Worm (Caenorhabditis elegans): ENCODE measurements around the gene daf-10.

daf-10 gene

DNA sequence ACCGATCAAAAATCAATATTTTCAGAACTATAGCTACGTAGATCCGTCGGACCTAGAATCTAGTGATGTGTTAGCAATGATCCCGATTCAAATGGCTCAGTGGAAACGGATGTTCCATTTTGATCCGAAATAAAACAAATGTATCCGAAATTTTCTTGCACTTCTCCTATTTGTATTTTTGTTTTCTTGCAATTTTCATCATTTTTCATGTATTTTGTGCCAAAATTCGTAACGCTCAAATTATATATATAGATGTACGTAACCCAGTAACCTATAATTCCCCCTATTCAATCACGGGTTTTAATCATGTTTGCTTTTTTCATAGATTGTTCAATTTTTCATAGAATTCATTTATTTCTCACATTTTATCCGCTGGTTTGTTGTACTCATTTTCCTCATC is 47.1 kb downstream of the daf-10 start, which contains the start of gene gldi-10:
TSS of gene gldi-10 (plus strand) at position 301 of the 400 bp plus-strand sequence.
- TF ChIP-seq flt-1 (GFP tag; IDR thresholded peaks at IDR 0.05) (no peak), cog-1 (tag; optimal IDR thresholded peaks at IDR 0.05) (no peak), ztf-29 (GFP tag; IDR thresholded peaks at IDR 0.05) (no peak), ref-1 (GFP tag; conservative IDR thresholded peaks at IDR 0.05) (no peak), ztf-23 (GFP tag; IDR thresholded peaks at IDR 0.05) (no peak), klf-2 (GFP tag; conservative IDR thresholded peaks at IDR 0.05) (no peak), tab-1 (GFP tag; IDR thresholded peaks at IDR 0.05) (no peak)

DNA sequence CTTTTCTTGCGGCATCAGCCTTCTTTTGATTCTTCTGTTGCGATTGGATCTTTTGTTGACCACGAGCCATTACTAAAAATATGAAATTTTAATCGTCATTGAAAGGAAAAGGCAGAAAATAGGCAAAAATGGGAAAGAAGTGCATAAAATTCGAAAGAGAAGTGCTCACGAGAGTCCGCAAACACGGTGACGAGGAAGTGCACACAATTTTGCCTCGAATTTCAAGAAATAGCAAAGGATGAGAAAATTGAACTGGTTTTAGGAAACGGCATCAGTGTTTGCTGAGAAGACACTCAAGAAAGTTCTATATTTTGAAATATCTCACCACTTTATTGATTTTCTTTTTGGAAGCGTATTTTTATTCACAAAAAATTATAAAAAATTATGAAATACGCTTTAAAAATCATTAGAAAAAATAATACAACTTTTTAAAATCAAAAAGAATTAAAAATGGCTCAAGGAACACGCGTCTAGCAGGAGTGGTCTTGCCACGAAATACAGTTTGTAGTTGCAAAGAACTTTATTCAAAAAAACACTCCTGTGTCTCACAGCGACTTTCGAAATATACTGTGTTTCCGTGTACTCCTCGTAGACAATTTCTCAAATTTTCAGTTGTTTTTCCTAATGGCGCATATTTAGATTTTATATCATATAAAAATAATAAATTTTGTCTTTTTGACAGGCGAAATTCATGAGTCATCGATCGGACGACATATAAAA is 49.7 kb downstream of the daf-10 start, which contains the start of the genes znf-706 and cpna-3:
TSS of gene znf-706 (minus strand) at position 72 of the 720 bp plus-strand sequence.
TSS of gene cpna-3 (plus strand) at position 683 of the 720 bp plus-strand sequence.
- TF ChIP-seq klf-2 (GFP tag; conservative IDR thresholded peaks at IDR 0.05), result no peak
- no peak for TF ChIP-seq ztf-23 (GFP tag; IDR thresholded peaks at IDR 0.05)
- no peak for TF ChIP-seq T22C8.4 (GFP tag; IDR thresholded peaks at IDR 0.05)
- no peak for TF ChIP-seq tab-1 (GFP tag; IDR thresholded peaks at IDR 0.05)
- no peak for TF ChIP-seq cog-1 (tag; optimal IDR thresholded peaks at IDR 0.05)
- no peak for TF ChIP-seq flt-1 (GFP tag; IDR thresholded peaks at IDR 0.05)
- no peak for TF ChIP-seq med-1 (GFP tag; optimal IDR thresholded peaks at IDR 0.05; ENCODE audit: insufficient read depth)
- TF ChIP-seq ztf-29 (GFP tag; IDR thresholded peaks at IDR 0.05), result no peak
- no peak for TF ChIP-seq ref-1 (GFP tag; conservative IDR thresholded peaks at IDR 0.05)

DNA sequence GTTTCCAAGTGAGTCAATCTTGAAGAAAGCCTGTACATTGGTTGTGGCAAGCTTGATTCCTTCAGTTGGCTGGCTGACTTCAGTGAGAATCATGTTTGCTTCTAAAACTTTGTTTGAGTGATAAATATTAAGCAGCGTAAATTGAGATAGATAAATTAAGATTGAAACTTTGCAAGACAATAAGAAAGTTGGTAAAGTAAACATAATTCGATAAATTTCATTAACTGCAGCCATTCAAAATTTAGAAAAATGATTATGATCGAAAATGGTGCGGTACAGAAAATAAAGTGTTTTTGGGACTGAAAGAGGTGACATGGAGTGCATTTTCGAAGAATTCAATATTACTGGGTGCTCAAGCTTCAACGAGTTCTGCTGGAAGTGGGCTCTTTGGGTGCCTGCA is 50.5 kb downstream of the daf-10 start, which contains the start of gene icln-1:
TSS of gene icln-1 (minus strand) at position 101 of the 400 bp plus-strand sequence.
- TF ChIP-seq ztf-29 (GFP tag; IDR thresholded peaks at IDR 0.05) (no peak), flt-1 (GFP tag; IDR thresholded peaks at IDR 0.05) (no peak), T22C8.4 (GFP tag; IDR thresholded peaks at IDR 0.05) (no peak), med-1 (GFP tag; optimal IDR thresholded peaks at IDR 0.05; ENCODE audit: insufficient read depth) (no peak), ztf-23 (GFP tag; IDR thresholded peaks at IDR 0.05) (no peak), cog-1 (tag; optimal IDR thresholded peaks at IDR 0.05) (no peak), ref-1 (GFP tag; conservative IDR thresholded peaks at IDR 0.05) (no peak), tab-1 (GFP tag; IDR thresholded peaks at IDR 0.05) (no peak)

DNA sequence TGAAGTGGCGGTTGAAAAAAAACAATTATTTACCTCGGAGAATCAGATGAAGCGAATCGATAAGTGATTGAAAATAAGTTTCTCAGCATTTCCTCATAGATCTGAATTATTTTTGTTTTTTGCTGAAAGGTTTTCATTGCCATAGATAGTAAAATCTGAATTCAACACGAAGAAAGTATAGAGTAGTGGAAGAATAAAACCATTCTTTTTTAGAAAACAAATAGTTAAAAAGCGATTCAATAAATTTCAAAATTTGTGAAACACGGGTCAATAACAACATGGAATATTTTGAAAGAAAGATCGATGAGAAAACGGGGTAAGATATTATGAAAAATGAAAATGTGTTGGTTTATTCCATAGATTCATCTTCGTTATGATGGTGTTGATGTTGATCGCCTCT is 51.7 kb downstream of the daf-10 start, which contains the start of gene mrpl-42:
TSS of gene mrpl-42 (minus strand) at position 101 of the 400 bp plus-strand sequence.
- TF ChIP-seq ztf-23 (GFP tag; IDR thresholded peaks at IDR 0.05) (no peak), T22C8.4 (GFP tag; IDR thresholded peaks at IDR 0.05) (no peak), tab-1 (GFP tag; IDR thresholded peaks at IDR 0.05) (no peak), cog-1 (tag; optimal IDR thresholded peaks at IDR 0.05) (no peak)

DNA sequence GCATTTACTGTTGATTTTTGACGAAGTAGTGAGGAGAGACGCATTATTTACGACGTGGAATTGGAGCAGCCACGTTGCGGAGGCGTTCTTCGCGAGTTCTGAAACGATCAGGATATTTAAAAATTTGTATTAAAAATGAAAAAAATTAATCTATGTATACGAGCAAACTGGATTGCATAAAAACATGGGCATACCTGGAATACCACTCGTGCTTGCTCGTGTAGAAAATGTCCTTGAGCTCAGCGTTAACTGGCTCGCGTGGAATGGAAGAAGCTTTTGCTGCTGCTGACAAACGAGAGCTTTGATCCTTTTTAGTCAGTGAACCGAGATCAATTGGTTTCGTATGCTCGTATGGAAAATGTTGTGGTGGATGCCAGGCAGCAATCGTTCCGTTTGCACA is 52.1 kb downstream of the daf-10 start, which contains the start of gene lpl-1:
TSS of gene lpl-1 (minus strand) at position 101 of the 400 bp plus-strand sequence.
- no peak for TF ChIP-seq flt-1 (GFP tag; IDR thresholded peaks at IDR 0.05)
- TF ChIP-seq klf-2 (GFP tag; conservative IDR thresholded peaks at IDR 0.05), result no peak
- no peak for TF ChIP-seq T22C8.4 (GFP tag; IDR thresholded peaks at IDR 0.05)
- no peak for TF ChIP-seq ztf-29 (GFP tag; IDR thresholded peaks at IDR 0.05)

DNA sequence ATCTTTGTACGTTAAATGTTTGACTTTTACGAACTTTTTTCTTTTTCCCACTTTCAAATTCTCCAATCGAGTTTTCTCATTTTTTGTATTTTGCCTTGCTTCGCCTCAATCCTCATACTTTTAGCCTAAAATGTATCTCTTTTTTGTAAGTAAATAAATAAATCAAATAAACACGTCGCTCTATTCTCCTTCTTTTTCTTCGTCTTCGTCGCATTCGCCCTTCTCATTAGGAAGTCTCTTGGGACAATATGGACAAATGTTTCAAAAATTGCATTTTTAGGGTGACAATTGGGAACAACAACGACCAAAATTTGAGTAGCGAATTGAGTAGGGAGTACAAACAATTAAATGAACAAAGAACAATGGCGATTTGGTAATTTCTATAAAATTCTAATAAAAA is 54.0 kb downstream of the daf-10 start:
- TF ChIP-seq cog-1 (tag; optimal IDR thresholded peaks at IDR 0.05) (no peak), ref-1 (GFP tag; conservative IDR thresholded peaks at IDR 0.05) (no peak), flt-1 (GFP tag; IDR thresholded peaks at IDR 0.05) (no peak), tab-1 (GFP tag; IDR thresholded peaks at IDR 0.05) (no peak), klf-2 (GFP tag; conservative IDR thresholded peaks at IDR 0.05) (no peak), ztf-29 (GFP tag; IDR thresholded peaks at IDR 0.05) (no peak), T22C8.4 (GFP tag; IDR thresholded peaks at IDR 0.05) (no peak), med-1 (GFP tag; optimal IDR thresholded peaks at IDR 0.05; ENCODE audit: insufficient read depth) (no peak), ztf-23 (GFP tag; IDR thresholded peaks at IDR 0.05) (no peak)

DNA sequence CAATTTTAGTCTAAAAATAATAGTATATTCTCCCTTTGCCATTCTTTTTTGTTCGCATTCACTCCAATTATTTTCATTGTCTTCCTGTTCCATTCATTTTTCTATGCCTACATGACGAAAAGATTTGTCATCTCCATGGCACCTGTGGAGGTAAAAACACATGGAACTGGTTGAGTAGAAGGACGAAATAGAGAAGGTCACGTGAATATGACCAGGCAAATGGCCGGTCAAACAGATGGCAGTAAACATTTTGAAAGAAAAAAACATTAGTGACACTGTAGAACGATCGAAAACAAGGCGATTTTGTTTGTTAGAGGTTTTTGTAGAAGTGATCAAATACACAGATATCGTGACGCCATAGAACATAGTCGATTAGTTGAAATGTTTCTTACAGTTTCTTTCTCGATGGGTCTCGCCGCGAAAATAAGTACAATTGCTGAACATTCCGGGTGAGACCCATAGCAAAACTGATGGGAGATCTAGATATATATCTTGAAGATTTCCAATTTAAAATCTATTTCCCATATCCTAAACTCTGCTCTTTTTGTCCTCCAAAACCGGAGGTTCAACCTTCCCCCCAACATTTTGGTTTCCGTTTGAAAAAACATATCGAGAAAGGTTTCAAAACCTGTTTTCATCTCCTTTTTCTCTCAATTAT is 55.3 kb downstream of the daf-10 start:
- no peak for TF ChIP-seq flt-1 (GFP tag; IDR thresholded peaks at IDR 0.05)
- TF ChIP-seq tab-1 (GFP tag; IDR thresholded peaks at IDR 0.05), result no peak
- no peak for TF ChIP-seq ref-1 (GFP tag; conservative IDR thresholded peaks at IDR 0.05)
- TF ChIP-seq cog-1 (tag; optimal IDR thresholded peaks at IDR 0.05), result no peak
- no peak for TF ChIP-seq ztf-23 (GFP tag; IDR thresholded peaks at IDR 0.05)
- TF ChIP-seq med-1 (GFP tag; optimal IDR thresholded peaks at IDR 0.05; ENCODE audit: insufficient read depth), result no peak
- TF ChIP-seq T22C8.4 (GFP tag; IDR thresholded peaks at IDR 0.05), result no peak
- TF ChIP-seq ztf-29 (GFP tag; IDR thresholded peaks at IDR 0.05), result no peak
- TF ChIP-seq klf-2 (GFP tag; conservative IDR thresholded peaks at IDR 0.05), result no peak

DNA sequence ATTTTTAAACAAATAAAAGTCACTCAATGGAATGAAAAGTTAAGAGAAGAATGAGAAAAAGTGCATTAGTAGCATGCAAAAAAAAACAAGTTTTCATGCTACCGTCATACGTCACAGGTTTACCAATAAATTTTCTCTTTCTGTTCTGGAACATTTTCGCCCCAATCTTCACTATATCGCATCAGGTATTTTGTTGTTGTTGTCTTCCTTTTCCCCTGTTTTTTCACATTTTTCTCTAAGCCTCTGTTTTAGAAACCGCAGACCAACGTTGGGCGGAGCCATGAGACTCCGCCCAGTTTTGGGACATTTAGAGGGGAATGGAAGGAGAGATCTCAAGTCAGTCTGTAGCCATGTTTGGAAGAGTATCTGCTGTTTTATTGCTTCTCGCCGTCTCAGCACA is 57.7 kb downstream of the daf-10 start, which contains the start of gene msa-1:
TSS of gene msa-1 (plus strand) at position 301 of the 400 bp plus-strand sequence.
- TF ChIP-seq T22C8.4 (GFP tag; IDR thresholded peaks at IDR 0.05) (no peak), flt-1 (GFP tag; IDR thresholded peaks at IDR 0.05) (no peak), ref-1 (GFP tag; conservative IDR thresholded peaks at IDR 0.05) (no peak), ztf-29 (GFP tag; IDR thresholded peaks at IDR 0.05) (no peak), tab-1 (GFP tag; IDR thresholded peaks at IDR 0.05) (no peak), ztf-23 (GFP tag; IDR thresholded peaks at IDR 0.05) (no peak)
